Fruit fly (Drosophila melanogaster) whole organism, adult: ENCODE results near the gene CG42710.

Experiments used
- CG11617 ChIP-seq: fragments of 200-800 bp; sonication (Bioruptor generic); optimal IDR thresholded peaks from 2 replicates; lab custom pipeline; 2017; ENCODE audit warnings: mild to moderate bottlenecking, missing biosample characterization, missing genetic modification reagents, missing genetic modification characterization
- CG12768 ChIP-seq: fragments of 200-800 bp; sonication (Bioruptor generic); optimal IDR thresholded peaks from 2 replicates; lab custom pipeline; 2017; ENCODE audit warnings: missing biosample characterization, missing genetic modification characterization, mild to moderate bottlenecking, moderate library complexity, missing genetic modification reagents
- CG14711 ChIP-seq: fragments of 200-800 bp; sonication (Bioruptor generic); optimal IDR thresholded peaks from 2 replicates; lab custom pipeline; 2018; ENCODE audit warnings: missing biosample characterization, mild to moderate bottlenecking, missing genetic modification characterization, moderate library complexity
- CG1620 ChIP-seq: fragments of 200-800 bp; sonication (Bioruptor generic); optimal IDR thresholded peaks from 2 replicates; lab custom pipeline; 2016; ENCODE audit warnings: missing biosample characterization, missing genetic modification characterization
- CG7045 ChIP-seq: fragments of 200-800 bp; sonication (Bioruptor generic); optimal IDR thresholded peaks from 2 replicates; lab custom pipeline; 2017; ENCODE audit warnings: missing biosample characterization, mild to moderate bottlenecking, missing genetic modification characterization
- Hr96 ChIP-seq: fragments of 200-800 bp; sonication (Bioruptor generic); optimal IDR thresholded peaks from 2 replicates; lab custom pipeline; 2016; ENCODE audit warnings: missing biosample characterization, missing genetic modification characterization
- cic ChIP-seq: fragments of 200-800 bp; sonication (Bioruptor generic); optimal IDR thresholded peaks from 2 replicates; lab custom pipeline; 2017; ENCODE audit warnings: missing biosample characterization, mild to moderate bottlenecking, missing genetic modification characterization, moderate library complexity
- cnc ChIP-seq, 2 experiments: fragments of >200 bp; optimal IDR thresholded peaks; 2 replicates each; lab custom pipeline; 2017
- pad ChIP-seq: fragments of 200-800 bp; sonication (Bioruptor generic); optimal IDR thresholded peaks from 3 replicates; lab custom pipeline; 2017; ENCODE audit warnings: missing biosample characterization, missing genetic modification characterization, mild to moderate bottlenecking, moderate library complexity, missing genetic modification reagents
- toe ChIP-seq: fragments of 200-800 bp; sonication (Bioruptor generic); optimal IDR thresholded peaks from 2 replicates; lab custom pipeline; 2016; ENCODE audit warnings: missing biosample characterization, missing genetic modification characterization

DNA sequence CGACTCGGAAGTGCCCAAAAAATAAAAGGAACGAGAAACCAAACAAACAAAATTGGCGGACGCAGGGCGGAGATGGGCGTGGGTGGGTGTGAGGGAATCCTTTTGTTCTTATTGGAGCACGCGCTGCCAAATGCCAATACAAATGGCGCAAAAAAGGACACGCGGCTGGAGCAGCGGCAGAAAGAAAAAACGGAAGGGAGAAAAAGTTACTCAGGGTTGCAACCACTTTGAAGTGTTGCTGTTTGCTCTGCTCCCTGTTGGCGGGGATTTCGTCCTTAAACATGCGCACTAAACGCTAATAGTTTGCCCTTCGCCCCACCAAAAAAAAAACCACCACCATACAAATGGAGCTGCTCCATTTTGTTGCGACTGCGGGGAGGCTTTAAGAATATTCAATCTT, 34.8 kb downstream of the CG42710 start:
- TF ChIP-seq toe (GFP tag; lab: Kevin White, UChicago) (no peak), cic (GFP tag; lab: Kevin White, UChicago) (no peak), CG1620 (GFP tag; lab: Kevin White, UChicago) (no peak), CG11617 (GFP tag; lab: Kevin White, UChicago) (no peak), CG14711 (tag; lab: Kevin White, UChicago) (no peak), Hr96 (GFP tag; lab: Kevin White, UChicago) (no peak), CG7045 (GFP tag; lab: Kevin White, UChicago) (no peak), cnc (optimal IDR thresholded peaks at IDR 0.05; lab: Kevin White, UChicago) (no peak), pad (no peak), CG12768 (GFP tag; lab: Kevin White, UChicago) (no peak)
